Worm (Caenorhabditis elegans) whole organism, early embryonic: ENCODE data around the gene Y45F3A.4.

ENCODE experiments used
- B0310.2 ChIP-seq: sonication (generic microtip); optimal IDR thresholded peaks from 2 replicates; lab custom pipeline; 2016; ENCODE audit warnings: mild to moderate bottlenecking, missing genetic modification characterization, missing compliant biosample characterization
- F13C5.2 ChIP-seq: sonication (generic microtip); optimal IDR thresholded peaks from 2 replicates; lab custom pipeline; 2017; ENCODE audit warnings: mild to moderate bottlenecking, missing genetic modification characterization, inconsistent platforms, missing compliant biosample characterization
- aly-1 ChIP-seq: sonication (generic microtip); optimal IDR thresholded peaks from 2 replicates; lab custom pipeline; 2016; ENCODE audit warnings: missing genetic modification characterization, missing compliant biosample characterization
- ama-1 ChIP-seq: fragments of 150-350 bp; optimal IDR thresholded peaks from 2 replicates; lab custom pipeline; 2014
- ceh-13 ChIP-seq: fragments of 200-800 bp; sonication (Bioruptor generic); optimal IDR thresholded peaks from 2 replicates; lab custom pipeline; 2018; ENCODE audit warnings: mild to moderate bottlenecking, missing genetic modification characterization, missing compliant biosample characterization
- ceh-36 ChIP-seq: sonication (generic microtip); optimal IDR thresholded peaks from 2 replicates; lab custom pipeline; 2016; ENCODE audit warnings: missing genetic modification characterization, inconsistent platforms, missing compliant biosample characterization
- ets-7 ChIP-seq: sonication (generic microtip); optimal IDR thresholded peaks from 2 replicates; lab custom pipeline; 2016; ENCODE audit warnings: missing genotype, missing genetic modification characterization, missing compliant biosample characterization
- flt-1 ChIP-seq: fragments of 200-800 bp; sonication (Bioruptor generic); IDR thresholded peaks from 2 replicates; pipeline ENCODE4 v1.3.6; 2022; ENCODE audit warnings: missing genetic modification characterization, missing compliant biosample characterization
- hmbx-1 ChIP-seq: sonication (generic microtip); optimal IDR thresholded peaks from 2 replicates; lab custom pipeline; 2016; ENCODE audit warnings: mild to moderate bottlenecking, missing genetic modification characterization, missing compliant biosample characterization
- hmg-4 ChIP-seq: fragments of 200-800 bp; sonication (Bioruptor generic); optimal IDR thresholded peaks from 2 replicates; lab custom pipeline; 2018; ENCODE audit warnings: mild to moderate bottlenecking, missing genetic modification characterization, missing compliant biosample characterization
- hnd-1 ChIP-seq: sonication (generic microtip); optimal IDR thresholded peaks from 2 replicates; lab custom pipeline; 2016; ENCODE audit warnings: missing genetic modification characterization, missing compliant biosample characterization
- pes-1 ChIP-seq: fragments of 200-800 bp; sonication (Bioruptor generic); IDR thresholded peaks from 2 replicates; pipeline ENCODE4 v1.3.6; 2022; ENCODE audit warnings: missing genetic modification reagents, missing genetic modification characterization, missing compliant biosample characterization
- scrt-1 ChIP-seq: fragments of 200-800 bp; sonication (Bioruptor generic); IDR thresholded peaks from 2 replicates; pipeline ENCODE4 v1.3.6; 2022; ENCODE audit warnings: missing genetic modification characterization, missing compliant biosample characterization
- sea-1 ChIP-seq: fragments of 200-800 bp; sonication (Bioruptor generic); conservative IDR thresholded peaks from 2 replicates; pipeline ENCODE4 v1.3.6; 2022; ENCODE audit warnings: missing genetic modification characterization, missing compliant biosample characterization
- tbx-11 ChIP-seq: fragments of 200-800 bp; sonication (Bioruptor generic); IDR thresholded peaks from 2 replicates; pipeline ENCODE4 v1.3.6; 2022; ENCODE audit warnings: missing genetic modification characterization, missing compliant biosample characterization
- tbx-37 ChIP-seq: fragments of 200-800 bp; sonication (Bioruptor generic); conservative IDR thresholded peaks from 2 replicates; pipeline ENCODE4 v1.3.6; 2022; ENCODE audit warnings: missing genetic modification reagents, missing genetic modification characterization, missing compliant biosample characterization
- tra-4 ChIP-seq: sonication (generic microtip); optimal IDR thresholded peaks from 2 replicates; lab custom pipeline; 2017; ENCODE audit warnings: missing genetic modification characterization, missing compliant biosample characterization

Gene Y45F3A.4

DNA sequence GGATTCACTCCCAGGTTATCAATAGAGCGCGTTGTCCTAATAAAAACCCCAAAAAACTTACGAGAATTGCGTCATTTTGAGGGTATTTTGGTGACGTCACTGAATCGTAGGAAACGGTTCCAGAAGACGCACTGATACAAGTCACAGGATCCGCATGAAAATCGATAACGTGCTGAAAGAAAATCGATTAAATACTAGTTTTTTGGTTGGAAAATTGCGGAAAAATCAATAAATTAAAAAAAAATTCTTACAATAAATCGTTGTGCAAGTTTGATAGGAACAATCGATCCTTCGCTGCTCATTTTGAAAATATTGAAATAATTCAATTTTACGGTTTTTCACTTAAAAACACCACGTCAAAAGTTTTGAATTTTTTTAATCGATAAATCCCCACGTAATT is 28.0 kb upstream of the Y45F3A.4 start, which contains the start of gene Y39A1A.2:
Y39A1A.2 (minus strand) TSS at position 319 of the 400 bp plus-strand sequence.
- no peak for TF ChIP-seq F13C5.2
- no peak for TF ChIP-seq hnd-1 (tag; lab: Kevin White, UChicago)
- TF ChIP-seq B0310.2 (tag; lab: Kevin White, UChicago): no peak
- no peak for TF ChIP-seq tra-4 (tag; lab: Kevin White, UChicago)
- TF ChIP-seq tbx-11: no peak
- no peak for TF ChIP-seq aly-1 (tag; lab: Kevin White, UChicago)

DNA sequence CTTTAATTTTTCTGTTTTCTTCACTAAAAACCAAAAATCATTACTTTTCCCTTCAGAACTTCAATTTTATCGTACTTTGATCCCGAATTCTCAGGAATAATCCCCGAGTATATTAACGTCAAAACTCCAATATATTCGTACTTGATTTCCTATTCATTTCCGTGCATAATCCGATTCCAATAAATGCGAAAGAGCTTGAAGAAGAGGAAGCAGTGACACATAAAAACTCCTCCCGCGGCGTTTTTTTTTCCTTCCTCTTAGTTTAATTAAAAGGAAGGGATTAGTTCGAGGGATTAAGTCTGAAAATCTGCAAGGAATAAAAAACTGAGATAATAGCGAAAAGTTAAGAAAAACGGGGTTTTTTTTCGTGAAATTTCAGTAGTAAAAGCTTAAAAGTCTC is 25.7 kb upstream of the Y45F3A.4 start:
- TF ChIP-seq F13C5.2 (no peak), ceh-36 (tag; lab: Kevin White, UChicago) (peak; percentile 59), tbx-11 (no peak), flt-1 (GFP tag; lab: Robert Waterston, UW) (no peak)

DNA sequence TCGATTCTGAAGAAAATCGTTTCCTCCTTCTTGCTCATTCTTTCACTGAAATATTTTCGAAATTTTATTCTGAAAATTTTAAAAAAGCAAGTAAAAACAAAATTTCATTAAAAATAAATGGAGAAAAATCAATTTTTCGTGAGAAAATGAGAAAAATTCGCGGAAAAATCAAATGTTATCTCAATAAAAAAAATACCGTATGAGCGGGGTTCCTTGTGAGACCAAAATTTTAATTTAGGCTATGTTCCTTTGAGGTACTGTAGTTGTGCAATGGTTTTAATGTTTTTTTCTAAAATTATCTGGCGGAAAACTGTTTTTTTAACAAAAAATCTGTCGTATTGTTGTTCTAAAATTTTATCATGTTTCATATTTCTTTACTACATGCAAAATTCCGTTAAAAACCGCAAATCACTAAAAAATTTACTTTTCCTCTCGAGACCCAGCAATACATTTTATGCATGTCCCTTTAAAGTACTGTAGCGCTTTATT is 25.0 kb upstream of the Y45F3A.4 start, which contains the start of gene epg-6:
epg-6 (minus strand) TSS at position 51 of the 489 bp plus-strand sequence.
- no peak for TF ChIP-seq tra-4 (tag; lab: Kevin White, UChicago)
- no peak for TF ChIP-seq scrt-1 (GFP tag; lab: Robert Waterston, UW)
- no peak for TF ChIP-seq ceh-36 (tag; lab: Kevin White, UChicago)
- TF ChIP-seq hnd-1 (tag; lab: Kevin White, UChicago): no peak
- no peak for TF ChIP-seq tbx-37 (GFP tag; lab: Robert Waterston, UW)
- no peak for TF ChIP-seq F13C5.2
- no peak for TF ChIP-seq tbx-11
- no peak for TF ChIP-seq pes-1 (GFP tag; lab: Robert Waterston, UW)
- TF ChIP-seq hmbx-1: no peak
- no peak for TF ChIP-seq hmg-4
- TF ChIP-seq ceh-13 (GFP tag; lab: Kevin White, UChicago): no peak
- no peak for TF ChIP-seq ets-7 (tag; lab: Kevin White, UChicago)
- TF ChIP-seq aly-1 (tag; lab: Kevin White, UChicago): no peak
- TF ChIP-seq B0310.2 (tag; lab: Kevin White, UChicago): no peak
- TF ChIP-seq ama-1: no peak
- no peak for TF ChIP-seq sea-1 (GFP tag; lab: Robert Waterston, UW)

DNA sequence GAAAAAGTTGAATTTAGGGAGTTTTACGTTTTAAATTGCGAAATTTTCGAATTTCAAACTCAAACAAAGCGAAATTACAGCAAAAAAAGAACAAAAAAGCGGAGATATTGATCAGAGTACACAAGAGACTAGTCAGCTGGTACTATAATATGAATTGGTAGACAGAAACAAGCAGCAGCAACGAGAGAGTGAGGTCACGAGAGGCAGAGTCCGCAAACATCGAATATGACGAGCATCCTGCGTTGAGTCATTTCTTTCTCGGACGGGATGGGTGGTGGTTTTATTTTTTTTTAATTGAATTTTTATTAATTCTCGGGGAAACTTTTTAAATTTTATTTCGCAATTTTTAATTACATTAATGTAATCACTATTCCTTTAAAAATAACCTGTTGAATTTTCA is 24.5 kb upstream of the Y45F3A.4 start:
- peak; percentile 58 for TF ChIP-seq F13C5.2
- no peak for TF ChIP-seq ceh-36 (tag; lab: Kevin White, UChicago)
- no peak for TF ChIP-seq B0310.2 (tag; lab: Kevin White, UChicago)

DNA sequence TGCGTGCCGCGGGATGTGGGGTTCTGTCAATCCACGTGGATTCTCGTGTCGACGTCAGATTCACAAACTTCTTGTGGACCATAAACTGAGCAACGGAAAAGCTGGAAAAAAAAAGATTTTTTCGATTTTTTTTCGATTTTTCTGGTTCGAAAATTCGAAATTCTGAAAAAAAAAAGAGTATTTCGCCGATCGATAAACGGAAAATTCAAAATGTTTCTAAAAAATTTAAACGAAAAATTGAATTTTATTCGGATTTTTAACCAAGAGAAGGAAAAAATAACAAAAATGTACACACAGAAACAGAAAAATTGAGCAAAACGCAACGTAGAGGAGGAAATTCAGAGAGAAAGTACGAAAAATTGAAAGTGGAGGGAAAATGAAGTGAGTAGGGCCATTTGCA is 21.2 kb upstream of the Y45F3A.4 start, which contains the start of gene Y39A1A.3:
Y39A1A.3 (minus strand) TSS at position 101 of the 400 bp plus-strand sequence.
- TF ChIP-seq tbx-37 (GFP tag; lab: Robert Waterston, UW) (no peak), aly-1 (tag; lab: Kevin White, UChicago) (no peak), ama-1 (no peak)

DNA sequence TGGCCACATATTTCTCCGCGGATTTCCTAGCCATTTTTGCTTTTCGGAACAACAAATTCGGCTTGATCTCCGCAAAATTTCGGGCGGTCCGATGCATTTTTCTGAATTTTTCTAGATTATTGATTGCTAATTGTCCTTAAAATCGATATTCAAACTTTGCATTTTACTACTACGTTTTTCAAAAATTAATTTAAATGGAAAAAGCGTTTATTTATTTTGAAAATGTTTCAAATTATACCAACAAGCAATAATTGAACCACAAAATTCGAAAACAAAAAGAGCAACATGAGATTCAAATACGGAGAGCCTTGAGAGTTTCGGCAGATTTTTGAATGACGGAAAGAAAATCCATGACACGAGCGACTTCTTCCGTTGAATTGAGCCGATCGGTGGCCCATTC is 19.8 kb upstream of the Y45F3A.4 start, which contains the start of gene Y45F3A.9:
Y45F3A.9 (minus strand) TSS at position 101 of the 400 bp plus-strand sequence.
- TF ChIP-seq ceh-13 (GFP tag; lab: Kevin White, UChicago): no peak
- no peak for TF ChIP-seq tra-4 (tag; lab: Kevin White, UChicago)
- TF ChIP-seq ama-1: no peak
- TF ChIP-seq tbx-11: no peak
- no peak for TF ChIP-seq hmg-4
- no peak for TF ChIP-seq flt-1 (GFP tag; lab: Robert Waterston, UW)
- TF ChIP-seq ceh-36 (tag; lab: Kevin White, UChicago): no peak
- TF ChIP-seq aly-1 (tag; lab: Kevin White, UChicago): no peak
- TF ChIP-seq hnd-1 (tag; lab: Kevin White, UChicago): no peak
- TF ChIP-seq B0310.2 (tag; lab: Kevin White, UChicago): no peak

DNA sequence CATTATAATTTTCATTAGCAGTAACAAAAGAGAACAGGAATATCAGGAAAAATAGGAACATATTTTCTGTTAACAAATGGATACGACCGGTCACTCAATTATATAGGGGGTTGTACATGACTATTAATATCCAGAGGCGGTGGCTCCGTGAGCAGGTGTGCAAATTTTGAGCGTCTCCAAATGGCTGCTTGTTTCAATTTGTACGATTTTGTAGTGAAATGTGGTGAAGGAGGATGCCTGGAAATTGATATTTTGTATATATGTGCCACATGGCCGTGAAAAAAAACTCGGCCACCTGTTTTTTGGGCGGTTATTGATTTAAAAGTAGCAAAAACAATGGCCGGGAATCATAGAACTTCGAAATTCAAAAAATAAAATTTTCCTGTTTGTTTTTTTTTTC is 17.5 kb upstream of the Y45F3A.4 start, which contains the start of gene Y45F3A.8:
Y45F3A.8 (minus strand) TSS at position 101 of the 400 bp plus-strand sequence.
- TF ChIP-seq tra-4 (tag; lab: Kevin White, UChicago): no peak
- TF ChIP-seq hmg-4: no peak
- TF ChIP-seq tbx-37 (GFP tag; lab: Robert Waterston, UW): no peak
- no peak for TF ChIP-seq sea-1 (GFP tag; lab: Robert Waterston, UW)
- TF ChIP-seq pes-1 (GFP tag; lab: Robert Waterston, UW): no peak
- no peak for TF ChIP-seq B0310.2 (tag; lab: Kevin White, UChicago)
- no peak for TF ChIP-seq ets-7 (tag; lab: Kevin White, UChicago)
- TF ChIP-seq flt-1 (GFP tag; lab: Robert Waterston, UW): no peak
- no peak for TF ChIP-seq tbx-11
- TF ChIP-seq hmbx-1: no peak
- TF ChIP-seq hnd-1 (tag; lab: Kevin White, UChicago): no peak
- no peak for TF ChIP-seq ama-1
- no peak for TF ChIP-seq scrt-1 (GFP tag; lab: Robert Waterston, UW)
- TF ChIP-seq F13C5.2: no peak
- TF ChIP-seq aly-1 (tag; lab: Kevin White, UChicago): no peak
- no peak for TF ChIP-seq ceh-13 (GFP tag; lab: Kevin White, UChicago)

DNA sequence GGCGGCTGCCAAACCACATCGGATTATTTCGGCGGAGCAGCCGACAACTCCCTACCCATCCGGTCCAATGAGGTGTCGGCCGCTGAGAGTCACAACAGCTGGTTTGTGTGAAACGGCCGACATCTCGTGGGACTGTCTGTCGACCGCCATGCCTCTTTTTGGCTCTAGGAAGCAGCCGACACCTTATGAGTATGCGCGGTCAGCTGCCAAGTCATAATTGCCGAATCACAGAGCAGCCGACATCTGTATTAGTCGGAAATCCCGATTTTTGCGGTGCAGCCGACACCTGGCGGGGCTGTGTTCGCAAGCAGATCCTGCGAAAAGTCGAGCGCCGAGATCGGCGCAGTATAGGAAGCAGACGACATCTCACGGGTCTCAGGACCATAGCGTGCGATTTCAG is 16.9 kb upstream of the Y45F3A.4 start:
- no peak for TF ChIP-seq tbx-11
- TF ChIP-seq tbx-37 (GFP tag; lab: Robert Waterston, UW): no peak

DNA sequence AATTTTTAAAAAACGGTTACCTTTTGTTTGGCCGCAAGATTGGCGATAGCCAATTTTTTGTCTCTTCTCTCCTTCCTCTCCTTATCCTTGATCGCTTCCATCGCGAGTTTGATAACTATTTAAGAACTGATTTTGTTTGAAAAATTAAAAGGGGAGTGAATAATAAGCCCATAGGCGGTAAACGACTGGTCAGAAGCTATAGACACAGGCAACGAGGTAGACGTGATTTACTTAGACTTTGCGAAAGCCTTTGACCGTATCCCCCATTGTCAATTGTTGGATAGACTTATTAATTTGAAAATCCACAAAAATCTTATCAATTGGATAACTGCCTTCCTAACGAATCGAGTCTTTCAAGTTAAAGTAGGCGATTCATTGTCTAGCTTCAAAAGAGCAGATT is 11.0 kb upstream of the Y45F3A.4 start, which contains the start of gene Y45F3A.5:
Y45F3A.5 (minus strand) TSS at position 101 of the 400 bp plus-strand sequence.
- no peak for TF ChIP-seq B0310.2 (tag; lab: Kevin White, UChicago)
- TF ChIP-seq tbx-37 (GFP tag; lab: Robert Waterston, UW): no peak
- no peak for TF ChIP-seq tbx-11
- no peak for TF ChIP-seq flt-1 (GFP tag; lab: Robert Waterston, UW)
- TF ChIP-seq tra-4 (tag; lab: Kevin White, UChicago): no peak
